Worm (Caenorhabditis elegans) whole organism, midembryonic: ENCODE results near the gene srlf-19.

Experiments
- T22C8.4 ChIP-seq: fragments of 200-800 bp; sonication (Bioruptor generic); IDR thresholded peaks from 2 replicates; pipeline ENCODE4 v1.3.6; 2022; ENCODE audit warnings: missing genetic modification characterization, missing compliant biosample characterization
- cog-1 ChIP-seq: sonication (generic microtip); optimal IDR thresholded peaks from 2 replicates; lab custom pipeline; 2016; ENCODE audit warnings: missing genetic modification characterization, missing compliant biosample characterization
- flt-1 ChIP-seq: fragments of 200-800 bp; sonication (Bioruptor generic); IDR thresholded peaks from 2 replicates; pipeline ENCODE4 v1.3.6; 2022; ENCODE audit warnings: missing genetic modification characterization, missing compliant biosample characterization
- klf-2 ChIP-seq: fragments of 200-800 bp; sonication (Bioruptor generic); conservative IDR thresholded peaks from 2 replicates; pipeline ENCODE4 v1.3.6; 2022; ENCODE audit warnings: missing genetic modification reagents, missing genetic modification characterization, missing compliant biosample characterization
- med-1 ChIP-seq: sonication (generic microtip); optimal IDR thresholded peaks from 2 replicates; lab custom pipeline; 2017; ENCODE audit warnings: missing genetic modification characterization, mild to moderate bottlenecking, missing compliant biosample characterization, antibody characterized with exemption, missing genetic modification reagents; ENCODE audit not compliant: insufficient read depth
- ref-1 ChIP-seq: fragments of 200-800 bp; sonication (Bioruptor generic); conservative IDR thresholded peaks from 2 replicates; pipeline ENCODE4 v1.3.6; 2022; ENCODE audit warnings: missing genetic modification reagents, missing genetic modification characterization, missing compliant biosample characterization
- tab-1 ChIP-seq: fragments of 200-800 bp; sonication (Bioruptor generic); IDR thresholded peaks from 2 replicates; pipeline ENCODE4 v1.3.6; 2022; ENCODE audit warnings: missing genetic modification characterization, missing compliant biosample characterization
- ztf-23 ChIP-seq: fragments of 200-800 bp; sonication (Bioruptor generic); IDR thresholded peaks from 2 replicates; pipeline ENCODE4 v1.3.6; 2022; ENCODE audit warnings: missing genetic modification reagents, missing genetic modification characterization, missing compliant biosample characterization
- ztf-29 ChIP-seq: fragments of 200-800 bp; sonication (Bioruptor generic); IDR thresholded peaks from 2 replicates; pipeline ENCODE4 v1.3.6; 2022; ENCODE audit warnings: missing genetic modification reagents, missing genetic modification characterization, missing compliant biosample characterization

The srlf-19 gene

ce11 chrV:474516-474915 lies 30.8 kb upstream of the srlf-19 start, which contains the start of gene nhr-99:
Gene nhr-99, plus strand, starts transcription at chrV:474778.
- TF ChIP-seq ref-1 (GFP tag; lab: Robert Waterston, UW) (no peak), med-1 (GFP tag; lab: Kevin White, UChicago) (no peak)

- TF ChIP-seq cog-1 (tag; lab: Kevin White, UChicago) (no peak), ztf-23 (GFP tag; lab: Robert Waterston, UW) (no peak), med-1 (GFP tag; lab: Kevin White, UChicago) (no peak), ztf-29 (no peak), flt-1 (no peak), ref-1 (GFP tag; lab: Robert Waterston, UW) (no peak), tab-1 (GFP tag; lab: Robert Waterston, UW) (no peak), T22C8.4 (GFP tag; lab: Robert Waterston, UW) (no peak), klf-2 (GFP tag; lab: Robert Waterston, UW) (no peak)
Measured at ce11 chrV:477664-478212, 27.6 kb upstream of the srlf-19 start, which contains the start of gene nhr-55. Gene nhr-55, plus strand, starts transcription at chrV:478162.

- TF ChIP-seq cog-1 (tag; lab: Kevin White, UChicago) (no peak), klf-2 (GFP tag; lab: Robert Waterston, UW) (no peak), flt-1 (no peak), ztf-29 (no peak), ref-1 (GFP tag; lab: Robert Waterston, UW) (no peak), med-1 (GFP tag; lab: Kevin White, UChicago) (no peak), ztf-23 (GFP tag; lab: Robert Waterston, UW) (no peak), tab-1 (GFP tag; lab: Robert Waterston, UW) (no peak)
Measured at ce11 chrV:479046-479445, 26.2 kb upstream of the srlf-19 start.

- no peak for TF ChIP-seq flt-1
Measured at ce11 chrV:482860-483259, 22.4 kb upstream of the srlf-19 start.

ce11 chrV:483289-483795 lies 21.9 kb upstream of the srlf-19 start, which contains the start of gene nhr-130:
Gene nhr-130, minus strand, starts transcription at chrV:483339.
- TF ChIP-seq flt-1: no peak
- TF ChIP-seq T22C8.4 (GFP tag; lab: Robert Waterston, UW): no peak
- TF ChIP-seq tab-1 (GFP tag; lab: Robert Waterston, UW): no peak
- no peak for TF ChIP-seq ztf-23 (GFP tag; lab: Robert Waterston, UW)
- no peak for TF ChIP-seq ztf-29
- no peak for TF ChIP-seq cog-1 (tag; lab: Kevin White, UChicago)
- TF ChIP-seq ref-1 (GFP tag; lab: Robert Waterston, UW): no peak

ce11 chrV:484285-484890 lies 20.9 kb upstream of the srlf-19 start, which contains the start of gene nhr-212:
Gene nhr-212, plus strand, starts transcription at chrV:484857.
- no peak for TF ChIP-seq med-1 (GFP tag; lab: Kevin White, UChicago)
- no peak for TF ChIP-seq ztf-23 (GFP tag; lab: Robert Waterston, UW)
- TF ChIP-seq ztf-29: no peak
- no peak for TF ChIP-seq tab-1 (GFP tag; lab: Robert Waterston, UW)

- TF ChIP-seq ztf-29: no peak
- no peak for TF ChIP-seq ref-1 (GFP tag; lab: Robert Waterston, UW)
- TF ChIP-seq ztf-23 (GFP tag; lab: Robert Waterston, UW): no peak
- no peak for TF ChIP-seq med-1 (GFP tag; lab: Kevin White, UChicago)
- no peak for TF ChIP-seq tab-1 (GFP tag; lab: Robert Waterston, UW)
- TF ChIP-seq cog-1 (tag; lab: Kevin White, UChicago): no peak
- no peak for TF ChIP-seq T22C8.4 (GFP tag; lab: Robert Waterston, UW)
- no peak for TF ChIP-seq klf-2 (GFP tag; lab: Robert Waterston, UW)
- no peak for TF ChIP-seq flt-1
Measured at ce11 chrV:486684-487083, 18.6 kb upstream of the srlf-19 start, which contains the start of gene nhr-211. Gene nhr-211, plus strand, starts transcription at chrV:486984.

ce11 chrV:487980-488379 lies 17.3 kb upstream of the srlf-19 start:
- no peak for TF ChIP-seq T22C8.4 (GFP tag; lab: Robert Waterston, UW)

- TF ChIP-seq ztf-29: no peak
- no peak for TF ChIP-seq tab-1 (GFP tag; lab: Robert Waterston, UW)
- TF ChIP-seq med-1 (GFP tag; lab: Kevin White, UChicago): no peak
- no peak for TF ChIP-seq T22C8.4 (GFP tag; lab: Robert Waterston, UW)
Measured at ce11 chrV:489320-489719, 16.0 kb upstream of the srlf-19 start, which contains the start of gene nhr-106. Gene nhr-106, plus strand, starts transcription at chrV:489620.

- TF ChIP-seq cog-1 (tag; lab: Kevin White, UChicago) (no peak), ztf-29 (no peak)
Measured at ce11 chrV:491432-491831, 13.9 kb upstream of the srlf-19 start, which contains the start of gene str-196. Gene str-196, plus strand, starts transcription at chrV:491732.

- 0 out of 2 replicates have a peak, but pooled peaks have one; percentile 29 for TF ChIP-seq T22C8.4 (GFP tag; lab: Robert Waterston, UW)
- TF ChIP-seq ztf-29: no peak
Measured at ce11 chrV:494284-494683, 11.0 kb upstream of the srlf-19 start, which contains the start of gene nhr-131. Gene nhr-131, plus strand, starts transcription at chrV:494370.
